Fruit fly (Drosophila melanogaster) whole organism, embryonic: ENCODE measurements around the gene CG32573.
A peak's percentile ranks its signal among the peaks of the same experiment; 100 is the strongest.

Source experiments
- Atf-2 ChIP-seq: fragments of 200-800 bp; sonication (Bioruptor generic); optimal IDR thresholded peaks from 2 replicates; lab custom pipeline; 2016; ENCODE audit warnings: missing biosample characterization, missing genetic modification characterization
- C15 ChIP-seq: fragments of 200-800 bp; sonication (Bioruptor generic); IDR thresholded peaks from 3 replicates; pipeline ENCODE4 v1.3.6; 2022; ENCODE audit warnings: missing biosample characterization, missing genetic modification characterization
- CG10267 ChIP-seq: fragments of 200-800 bp; sonication (Bioruptor generic); optimal IDR thresholded peaks from 2 replicates; lab custom pipeline; 2018; ENCODE audit warnings: missing biosample characterization, mild to moderate bottlenecking, missing genetic modification characterization, moderate library complexity
- CG10543 ChIP-seq: fragments of 200-800 bp; sonication (Bioruptor generic); optimal IDR thresholded peaks from 3 replicates; lab custom pipeline; 2017; ENCODE audit warnings: missing biosample characterization, mild to moderate bottlenecking, missing genetic modification characterization, moderate library complexity
- CG10979 ChIP-seq: fragments of 200-800 bp; sonication (Bioruptor generic); optimal IDR thresholded peaks from 2 replicates; lab custom pipeline; 2018; ENCODE audit warnings: missing biosample characterization, mild to moderate bottlenecking, missing genetic modification characterization, moderate library complexity
- CG11247 ChIP-seq: fragments of 200-800 bp; sonication (Bioruptor generic); IDR thresholded peaks from 2 replicates; pipeline ENCODE4 v1.3.6; 2022; ENCODE audit warnings: missing biosample characterization, missing genetic modification characterization
- CG12236 ChIP-seq: fragments of 200-800 bp; sonication (Bioruptor generic); optimal IDR thresholded peaks from 2 replicates; lab custom pipeline; 2016; ENCODE audit warnings: missing biosample characterization, missing genetic modification characterization
- CG13296 ChIP-seq: fragments of 200-800 bp; sonication (Bioruptor generic); optimal IDR thresholded peaks from 3 replicates; lab custom pipeline; 2018; ENCODE audit warnings: missing biosample characterization, mild to moderate bottlenecking, missing genetic modification characterization
- CG16779 ChIP-seq: fragments of 200-800 bp; sonication (Bioruptor generic); IDR thresholded peaks from 2 replicates; pipeline ENCODE4 v1.3.6; 2022; ENCODE audit warnings: missing biosample characterization, missing genetic modification characterization
- CG17328 ChIP-seq: fragments of 200-800 bp; sonication (Bioruptor generic); IDR thresholded peaks from 2 replicates; pipeline ENCODE4 v1.3.6; 2022; ENCODE audit warnings: missing biosample characterization, missing genetic modification characterization
- CG2120 ChIP-seq: fragments of 200-800 bp; sonication (Bioruptor generic); optimal IDR thresholded peaks from 3 replicates; lab custom pipeline; 2016; ENCODE audit warnings: missing biosample characterization, missing genetic modification characterization
- CG30431 ChIP-seq: fragments of 200-800 bp; sonication (Bioruptor generic); optimal IDR thresholded peaks from 2 replicates; lab custom pipeline; 2017; ENCODE audit warnings: missing biosample characterization, missing genetic modification characterization
- CG31441 ChIP-seq: fragments of 200-800 bp; sonication (Bioruptor generic); IDR thresholded peaks from 2 replicates; pipeline ENCODE4 v1.3.6; 2022; ENCODE audit warnings: missing biosample characterization, missing genetic modification characterization
- CG3407 ChIP-seq: fragments of 200-800 bp; sonication (Bioruptor generic); optimal IDR thresholded peaks from 2 replicates; lab custom pipeline; 2018; ENCODE audit warnings: missing biosample characterization, mild to moderate bottlenecking, missing genetic modification characterization
- CG3838 ChIP-seq: fragments of 200-800 bp; sonication (Bioruptor generic); optimal IDR thresholded peaks from 3 replicates; lab custom pipeline; 2016; ENCODE audit warnings: missing biosample characterization, missing genetic modification characterization
- CG3847 ChIP-seq: fragments of 200-800 bp; sonication (Bioruptor generic); IDR thresholded peaks from 2 replicates; pipeline ENCODE4 v1.3.6; 2022; ENCODE audit warnings: missing biosample characterization, missing genetic modification characterization
- CG6272 ChIP-seq: fragments of 200-800 bp; sonication (Bioruptor generic); IDR thresholded peaks from 2 replicates; pipeline ENCODE4 v1.3.6; 2022; ENCODE audit warnings: missing biosample characterization, missing genetic modification characterization
- CG6654 ChIP-seq: fragments of 200-800 bp; sonication (Bioruptor generic); optimal IDR thresholded peaks from 2 replicates; lab custom pipeline; 2017; ENCODE audit warnings: missing biosample characterization, mild to moderate bottlenecking, missing genetic modification characterization
- CG7928 ChIP-seq: fragments of 200-800 bp; sonication (Bioruptor generic); optimal IDR thresholded peaks from 2 replicates; lab custom pipeline; 2017; ENCODE audit warnings: missing biosample characterization, mild to moderate bottlenecking, missing genetic modification characterization
- CHES-1-like ChIP-seq: fragments of 200-800 bp; sonication (Bioruptor generic); optimal IDR thresholded peaks from 2 replicates; lab custom pipeline; 2016; ENCODE audit warnings: missing biosample characterization, missing genetic modification characterization
- Dad ChIP-seq: fragments of 200-800 bp; sonication (Bioruptor generic); optimal IDR thresholded peaks from 3 replicates; lab custom pipeline; 2016; ENCODE audit warnings: missing biosample characterization, missing genetic modification characterization
- Doc3 ChIP-seq: fragments of 200-800 bp; sonication (Bioruptor generic); IDR thresholded peaks from 3 replicates; pipeline ENCODE4 v1.3.6; 2022; ENCODE audit warnings: missing biosample characterization, missing genetic modification characterization; ENCODE audit not compliant: partially characterized antibody
- Dp ChIP-seq: fragments of 200-800 bp; sonication (Bioruptor generic); optimal IDR thresholded peaks from 2 replicates; lab custom pipeline; 2018; ENCODE audit warnings: missing biosample characterization, mild to moderate bottlenecking, missing genetic modification characterization, moderate library complexity
- E2f1 ChIP-seq: fragments of 200-800 bp; sonication (Bioruptor generic); IDR thresholded peaks from 2 replicates; pipeline ENCODE4 v1.3.6; 2022; ENCODE audit warnings: missing biosample characterization, missing genetic modification characterization
- Gug ChIP-seq: fragments of 200-800 bp; sonication (Bioruptor generic); IDR thresholded peaks from 4 replicates; pipeline ENCODE4 v1.3.6; 2022; ENCODE audit warnings: missing biosample characterization, missing genetic modification characterization
- HLH54F ChIP-seq: fragments of 200-800 bp; sonication (Bioruptor generic); optimal IDR thresholded peaks from 3 replicates; lab custom pipeline; 2016; ENCODE audit warnings: missing biosample characterization, missing genetic modification characterization
- HLHmδ ChIP-seq: fragments of 200-800 bp; sonication (Bioruptor generic); optimal IDR thresholded peaks from 2 replicates; lab custom pipeline; 2018; ENCODE audit warnings: missing biosample characterization, mild to moderate bottlenecking, missing genetic modification characterization, moderate library complexity
- Kr ChIP-seq: fragments of 200-800 bp; sonication (Bioruptor generic); optimal IDR thresholded peaks from 2 replicates; lab custom pipeline; 2017; ENCODE audit warnings: missing biosample characterization, mild to moderate bottlenecking, missing genetic modification characterization
- NC2β ChIP-seq: fragments of 200-800 bp; sonication (Bioruptor generic); optimal IDR thresholded peaks from 2 replicates; lab custom pipeline; 2016; ENCODE audit warnings: missing biosample characterization, missing genetic modification characterization
- Nf-YB ChIP-seq: fragments of 200-800 bp; sonication (Bioruptor generic); optimal IDR thresholded peaks from 3 replicates; lab custom pipeline; 2019; ENCODE audit warnings: missing biosample characterization, mild to moderate bottlenecking, missing genetic modification characterization, moderate library complexity
- Sin3A ChIP-seq: fragments of >200 bp; optimal IDR thresholded peaks from 2 replicates; lab custom pipeline; 2018
- Usf ChIP-seq: fragments of 200-800 bp; sonication (Bioruptor generic); optimal IDR thresholded peaks from 2 replicates; lab custom pipeline; 2017; ENCODE audit warnings: missing genotype, missing biosample characterization, missing genetic modification characterization
- ab ChIP-seq: fragments of 200-800 bp; sonication (Bioruptor generic); optimal IDR thresholded peaks from 2 replicates; lab custom pipeline; 2016; ENCODE audit warnings: missing biosample characterization, missing genetic modification characterization
- amos ChIP-seq: fragments of 200-800 bp; sonication (Bioruptor generic); IDR thresholded peaks from 2 replicates; pipeline ENCODE4 v1.3.6; 2022; ENCODE audit warnings: missing biosample characterization, missing genetic modification characterization; ENCODE audit not compliant: partially characterized antibody
- ase ChIP-seq: fragments of 200-800 bp; sonication (Bioruptor generic); IDR thresholded peaks from 3 replicates; pipeline ENCODE4 v1.3.6; 2022; ENCODE audit warnings: missing biosample characterization, missing genetic modification characterization
- cato ChIP-seq: fragments of 200-800 bp; sonication (Bioruptor generic); optimal IDR thresholded peaks from 2 replicates; lab custom pipeline; 2016; ENCODE audit warnings: missing biosample characterization, missing genetic modification characterization, borderline replicate concordance
- crol ChIP-seq: fragments of 200-800 bp; sonication (Bioruptor generic); IDR thresholded peaks from 2 replicates; pipeline ENCODE4 v1.3.6; 2022; ENCODE audit warnings: missing biosample characterization, missing genetic modification characterization
- cwo ChIP-seq: fragments of 200-800 bp; sonication (Bioruptor generic); optimal IDR thresholded peaks from 3 replicates; lab custom pipeline; 2017; ENCODE audit warnings: missing biosample characterization, missing genetic modification characterization, mild to moderate bottlenecking, moderate library complexity, missing genetic modification reagents
- dimm ChIP-seq: fragments of 200-800 bp; sonication (Bioruptor generic); IDR thresholded peaks from 2 replicates; pipeline ENCODE4 v1.3.6; 2022; ENCODE audit warnings: missing biosample characterization, missing genetic modification characterization
- fd64A ChIP-seq: fragments of 200-800 bp; sonication (Bioruptor generic); optimal IDR thresholded peaks from 3 replicates; lab custom pipeline; 2018; ENCODE audit warnings: missing biosample characterization, mild to moderate bottlenecking, missing genetic modification characterization
- ftz-f1 ChIP-seq: fragments of 200-800 bp; sonication (Bioruptor generic); optimal IDR thresholded peaks from 2 replicates; lab custom pipeline; 2016; ENCODE audit warnings: missing biosample characterization, missing genetic modification characterization
- gcm2 ChIP-seq: fragments of 200-800 bp; sonication (Bioruptor generic); optimal IDR thresholded peaks from 2 replicates; lab custom pipeline; 2016; ENCODE audit warnings: missing biosample characterization, missing genetic modification characterization
- inv ChIP-seq: fragments of 200-800 bp; sonication (Bioruptor generic); IDR thresholded peaks from 2 replicates; pipeline ENCODE4 v1.3.6; 2022; ENCODE audit warnings: missing biosample characterization, missing genetic modification characterization; ENCODE audit not compliant: partially characterized antibody
- jing ChIP-seq: fragments of 200-800 bp; sonication (Bioruptor generic); optimal IDR thresholded peaks from 2 replicates; lab custom pipeline; 2018; ENCODE audit warnings: missing biosample characterization, mild to moderate bottlenecking, missing genetic modification characterization
- otp ChIP-seq: fragments of 200-800 bp; sonication (Bioruptor generic); IDR thresholded peaks from 3 replicates; pipeline ENCODE4, ENCODE4 v1.3.6; 2022; ENCODE audit warnings: missing biosample characterization, missing genetic modification characterization
- phol ChIP-seq: fragments of 200-800 bp; sonication (Bioruptor generic); optimal IDR thresholded peaks from 3 replicates; lab custom pipeline; 2018; ENCODE audit warnings: missing biosample characterization, mild to moderate bottlenecking, missing genetic modification characterization, moderate library complexity
- sima ChIP-seq: fragments of 200-800 bp; sonication (Bioruptor generic); optimal IDR thresholded peaks from 2 replicates; lab custom pipeline; 2016; ENCODE audit warnings: missing biosample characterization, missing genetic modification characterization
- slp2 ChIP-seq: fragments of 200-800 bp; sonication (Bioruptor generic); optimal IDR thresholded peaks from 2 replicates; lab custom pipeline; 2016; ENCODE audit warnings: missing biosample characterization, missing genetic modification characterization
- sug ChIP-seq: fragments of 200-800 bp; optimal IDR thresholded peaks from 2 replicates; lab custom pipeline; 2019; ENCODE audit warnings: missing biosample characterization, mild to moderate bottlenecking, missing genetic modification characterization, moderate library complexity
- trh ChIP-seq: fragments of 200-800 bp; sonication (Bioruptor generic); optimal IDR thresholded peaks from 2 replicates; lab custom pipeline; 2016; ENCODE audit warnings: missing biosample characterization, missing genetic modification characterization
- vvl ChIP-seq: fragments of 200-800 bp; sonication (Bioruptor generic); IDR thresholded peaks from 2 replicates; pipeline ENCODE4 v1.3.6; 2022; ENCODE audit warnings: missing biosample characterization, missing genetic modification characterization

CG32573 gene

dm6 chrX:16644535-16645131 lies 6.5 kb upstream of the CG32573 start (continued):
- TF ChIP-seq Dp (GFP tag; lab: Kevin White, UChicago), result no peak
- peak; percentile 66; the same call in 2 of the 3 replicates for TF ChIP-seq otp
- peak; percentile 57 for TF ChIP-seq CG10543 (GFP tag; lab: Kevin White, UChicago)
- no peak for TF ChIP-seq E2f1 (GFP tag; lab: Robert Waterston, UW)
- no peak for TF ChIP-seq ab (GFP tag; lab: Kevin White, UChicago)
- no peak for TF ChIP-seq crol
- TF ChIP-seq CG30431 (GFP tag; lab: Kevin White, UChicago), result no peak
- no peak for TF ChIP-seq jing (GFP tag; lab: Kevin White, UChicago)
- no peak for TF ChIP-seq C15 (GFP tag; lab: Robert Waterston, UW)
- TF ChIP-seq CG10979 (tag; lab: Kevin White, UChicago), result peak; percentile 40
- TF ChIP-seq CG6654 (GFP tag; lab: Kevin White, UChicago), result no peak
- TF ChIP-seq amos (GFP tag; lab: Robert Waterston, UW), result no peak
- TF ChIP-seq sima (GFP tag; lab: Kevin White, UChicago), result no peak
- no peak for TF ChIP-seq HLH54F (GFP tag; lab: Kevin White, UChicago)
- TF ChIP-seq CG7928 (GFP tag; lab: Kevin White, UChicago), result no peak
- peak; percentile 76 for TF ChIP-seq CG3407
- TF ChIP-seq fd64A, result peak; percentile 72
- no peak for TF ChIP-seq CG3847 (GFP tag; lab: Robert Waterston, UW)
- no peak for TF ChIP-seq ftz-f1 (GFP tag; lab: Kevin White, UChicago)
- TF ChIP-seq trh (GFP tag; lab: Kevin White, UChicago), result no peak
- TF ChIP-seq HLHmδ (GFP tag; lab: Kevin White, UChicago), result peak; percentile 65
- no peak for TF ChIP-seq CG2120 (GFP tag; lab: Kevin White, UChicago)
- TF ChIP-seq inv, result no peak
- no peak for TF ChIP-seq Doc3 (GFP tag; lab: Robert Waterston, UW)
- peak; percentile 7 for TF ChIP-seq cwo (GFP tag; lab: Kevin White, UChicago)
- no peak for TF ChIP-seq slp2 (GFP tag; lab: Kevin White, UChicago)
- no peak for TF ChIP-seq CHES-1-like
- TF ChIP-seq CG16779 (GFP tag; lab: Robert Waterston, UW), result no peak
- TF ChIP-seq CG10267, result no peak
- no peak for TF ChIP-seq Atf-2
- TF ChIP-seq Usf, result no peak
- peak; percentile 41 for TF ChIP-seq NC2β (GFP tag; lab: Kevin White, UChicago)
- TF ChIP-seq vvl, result 0 out of 2 replicates have a peak, but pooled peaks have one; percentile 10
- peak; percentile 49 for TF ChIP-seq Kr (GFP tag; lab: Kevin White, UChicago)
- TF ChIP-seq CG12236 (GFP tag; lab: Kevin White, UChicago), result peak; percentile 59
- TF ChIP-seq sug (tag; lab: Kevin White, UChicago), result peak; percentile 28
- peak; percentile 37 for TF ChIP-seq Nf-YB (GFP tag; lab: Kevin White, UChicago)
- no peak for TF ChIP-seq dimm
- TF ChIP-seq phol (tag; lab: Kevin White, UChicago), result no peak
- TF ChIP-seq CG6272 (GFP tag; lab: Robert Waterston, UW), result no peak
- TF ChIP-seq cato (GFP tag; lab: Kevin White, UChicago), result no peak
- no peak for TF ChIP-seq gcm2 (GFP tag; lab: Kevin White, UChicago)
- peak; percentile 55 for TF ChIP-seq CG13296 (GFP tag; lab: Kevin White, UChicago)
- TF ChIP-seq Dad (GFP tag; lab: Kevin White, UChicago), result no peak
- peak; percentile 32; the same call in 1 of the 3 replicates for TF ChIP-seq ase (GFP tag; lab: Robert Waterston, UW)
- TF ChIP-seq CG11247, result no peak
- TF ChIP-seq CG17328, result peak; percentile 48; the same call in 1 of the 2 replicates
- no peak; the same call in 1 of the 2 replicates for TF ChIP-seq CG31441
- no peak for TF ChIP-seq Gug (GFP tag; lab: Robert Waterston, UW)
- TF ChIP-seq CG3838, result peak; percentile 53
- no peak for TF ChIP-seq Sin3A (lab: Kevin White, UChicago)
